Fruit fly (Drosophila melanogaster) S2 (cell line): ENCODE data around the gene TwdlY.

Experiments used
- CG8478 ChIP-seq: fragments of >200 bp; optimal IDR thresholded peaks from 2 replicates; lab custom pipeline; 2018
- CTCF ChIP-seq, 2 experiments: fragments of >200 bp; optimal IDR thresholded peaks; 2 replicates each; lab custom pipeline; 2018

- TF ChIP-seq CG8478 (lab: Kevin White, UChicago) (no peak), CTCF (optimal IDR thresholded peaks at IDR 0.05; lab: Kevin White, UChicago) (no peak)
Measured at dm6 chrX:16724544-16724943, 10.2 kb upstream of the TwdlY start.
